Worm (Caenorhabditis elegans) whole organism, young adult: Measurements from ENCODE around the gene cah-1.

Source experiments
- B0336.3 ChIP-seq: fragments of 200-800 bp; sonication (Bioruptor generic); IDR thresholded peaks from 2 replicates; pipeline ENCODE4 v1.3.6; 2022; ENCODE audit warnings: missing genetic modification characterization, missing compliant biosample characterization
- D2030.7 ChIP-seq: fragments of 200-800 bp; sonication (Bioruptor generic); IDR thresholded peaks from 2 replicates; pipeline ENCODE4 v1.3.6; 2022; ENCODE audit warnings: missing genetic modification reagents, missing genetic modification characterization, missing compliant biosample characterization
- F37B4.10 ChIP-seq: fragments of 200-800 bp; sonication (Bioruptor generic); IDR thresholded peaks from 2 replicates; pipeline ENCODE4 v1.3.6; 2022; ENCODE audit warnings: missing genetic modification characterization, missing compliant biosample characterization
- F55B11.4 ChIP-seq: sonication (generic microtip); optimal IDR thresholded peaks from 2 replicates; lab custom pipeline; 2016; ENCODE audit warnings: missing compliant biosample characterization, missing genetic modification characterization, borderline replicate concordance; ENCODE audit not compliant: insufficient read depth
- F57C9.4 ChIP-seq: sonication (generic microtip); optimal IDR thresholded peaks from 2 replicates; lab custom pipeline; 2017; ENCODE audit warnings: mild to moderate bottlenecking, missing genetic modification characterization, missing compliant biosample characterization
- K11D2.4 ChIP-seq: fragments of 200-800 bp; sonication (Bioruptor generic); IDR thresholded peaks from 2 replicates; pipeline ENCODE4 v1.3.6; 2022; ENCODE audit warnings: missing genetic modification reagents, missing genetic modification characterization, missing compliant biosample characterization
- K12H6.12 ChIP-seq: fragments of 200-800 bp; sonication (Bioruptor generic); optimal IDR thresholded peaks from 2 replicates; lab custom pipeline; 2018; ENCODE audit warnings: mild to moderate bottlenecking, missing genetic modification characterization, missing compliant biosample characterization
- T07F8.4 ChIP-seq: sonication (generic microtip); optimal IDR thresholded peaks from 2 replicates; lab custom pipeline; 2016; ENCODE audit warnings: mild to moderate bottlenecking, missing genetic modification characterization, moderate library complexity, missing compliant biosample characterization
- Y53F4B.3 ChIP-seq: fragments of 200-800 bp; sonication (Bioruptor generic); IDR thresholded peaks from 2 replicates; pipeline ENCODE4 v1.3.6; 2022; ENCODE audit warnings: missing genetic modification reagents, missing genetic modification characterization, missing compliant biosample characterization
- Y56A3A.18 ChIP-seq: fragments of 200-800 bp; sonication (Bioruptor generic); IDR thresholded peaks from 2 replicates; pipeline ENCODE4 v1.3.6; 2022; ENCODE audit warnings: missing genetic modification reagents, missing genetic modification characterization, missing compliant biosample characterization
- ZK185.1 ChIP-seq: sonication (generic microtip); optimal IDR thresholded peaks from 2 replicates; lab custom pipeline; 2016; ENCODE audit warnings: mild to moderate bottlenecking, missing genetic modification characterization, missing compliant biosample characterization; ENCODE audit not compliant: poor library complexity, severe bottlenecking
- ama-1 ChIP-seq, 3 experiments: fragments of 150-350 bp in 1 of 3; sonication (generic microtip) in 2 of 3; optimal IDR thresholded peaks; 2 replicates each; lab custom pipeline; 2014 to 2018; ENCODE audit warnings: missing biosample characterization in 2 of 3, missing genetic modification characterization in 2 of 3, missing genetic modification reagents in 2 of 3
- bed-1 ChIP-seq: fragments of 200-800 bp; sonication (Bioruptor generic); IDR thresholded peaks from 2 replicates; pipeline ENCODE4 v1.3.6; 2022; ENCODE audit warnings: missing genetic modification reagents, missing genetic modification characterization, missing compliant biosample characterization
- cebp-1 ChIP-seq, 2 experiments: fragments of 200-800 bp in 1 of 2; sonication (Bioruptor generic) in 1 of 2; sonication (generic microtip) in 1 of 2; IDR thresholded peaks in 1 of 2; optimal IDR thresholded peaks in 1 of 2; 2 replicates each; pipeline versions ENCODE4 v1.3.6 to Lab custom; 2017 to 2022; ENCODE audit warnings: missing compliant biosample characterization in 2 of 2, missing genetic modification characterization in 2 of 2, mild to moderate bottlenecking in 1 of 2, missing genetic modification reagents in 1 of 2, moderate library complexity in 1 of 2
- cebp-2 ChIP-seq: fragments of 200-800 bp; sonication (Bioruptor generic); IDR thresholded peaks from 2 replicates; pipeline ENCODE4 v1.3.6; 2022; ENCODE audit warnings: missing genetic modification characterization, missing compliant biosample characterization
- ceh-40 ChIP-seq: fragments of 200-800 bp; sonication (Bioruptor generic); IDR thresholded peaks from 2 replicates; pipeline ENCODE4 v1.3.6; 2022; ENCODE audit warnings: missing genetic modification characterization, missing compliant biosample characterization
- efl-1 ChIP-seq: fragments of 150-350 bp; optimal IDR thresholded peaks from 2 replicates; lab custom pipeline; 2014; ENCODE audit warnings: missing biosample characterization, missing genetic modification reagents, missing genetic modification characterization
- egrh-3 ChIP-seq: fragments of 200-800 bp; sonication (Bioruptor generic); IDR thresholded peaks from 2 replicates; pipeline ENCODE4 v1.3.6; 2022; ENCODE audit warnings: missing genetic modification reagents, missing genetic modification characterization, missing compliant biosample characterization
- ets-4 ChIP-seq: fragments of 200-800 bp; sonication (Bioruptor generic); optimal IDR thresholded peaks from 2 replicates; lab custom pipeline; 2018; ENCODE audit warnings: mild to moderate bottlenecking, missing genetic modification characterization, missing compliant biosample characterization
- him-1 ChIP-seq: sonication (generic microtip); optimal IDR thresholded peaks from 2 replicates; lab custom pipeline; 2016; ENCODE audit warnings: missing genotype, missing genetic modification reagents, missing genetic modification characterization, missing compliant biosample characterization
- hmg-1.2 ChIP-seq: fragments of 200-800 bp; sonication (Bioruptor generic); IDR thresholded peaks from 2 replicates; pipeline ENCODE4 v1.3.6; 2022; ENCODE audit warnings: missing genetic modification reagents, missing genetic modification characterization, missing compliant biosample characterization
- hmg-20 ChIP-seq: fragments of 200-800 bp; sonication (Bioruptor generic); IDR thresholded peaks from 2 replicates; pipeline ENCODE4 v1.3.6; 2022; ENCODE audit warnings: missing genetic modification reagents, missing genetic modification characterization, missing compliant biosample characterization
- hsf-1 ChIP-seq: fragments of 200-800 bp; sonication (Bioruptor generic); IDR thresholded peaks from 2 replicates; pipeline ENCODE4 v1.3.6; 2022; ENCODE audit warnings: missing genetic modification reagents, missing genetic modification characterization, missing compliant biosample characterization
- let-607 ChIP-seq, 2 experiments: fragments of 200-800 bp in 1 of 2; sonication (Bioruptor generic) in 1 of 2; sonication (generic microtip) in 1 of 2; optimal IDR thresholded peaks; 2 replicates each; lab custom pipeline; 2016 to 2018; ENCODE audit warnings: mild to moderate bottlenecking in 2 of 2, missing compliant biosample characterization in 2 of 2, missing genetic modification characterization in 2 of 2, moderate library complexity in 2 of 2, missing genotype in 1 of 2
- lin-26 ChIP-seq: fragments of 200-800 bp; sonication (Bioruptor generic); IDR thresholded peaks from 2 replicates; pipeline ENCODE4 v1.3.6; 2022; ENCODE audit warnings: missing genetic modification reagents, missing genetic modification characterization, missing compliant biosample characterization
- lin-40 ChIP-seq: sonication (generic microtip); optimal IDR thresholded peaks from 2 replicates; lab custom pipeline; 2016; ENCODE audit warnings: missing genetic modification characterization, mild to moderate bottlenecking, missing compliant biosample characterization, missing genotype, missing genetic modification reagents
- lin-54 ChIP-seq: fragments of 200-800 bp; sonication (Bioruptor generic); optimal IDR thresholded peaks from 2 replicates; lab custom pipeline; 2018; ENCODE audit warnings: mild to moderate bottlenecking, missing genetic modification characterization, missing compliant biosample characterization
- madf-6 ChIP-seq: fragments of 200-800 bp; sonication (Bioruptor generic); IDR thresholded peaks from 2 replicates; pipeline ENCODE4 v1.3.6; 2022; ENCODE audit warnings: missing genetic modification reagents, missing genetic modification characterization, missing compliant biosample characterization
- mxl-1 ChIP-seq: sonication (generic microtip); optimal IDR thresholded peaks from 2 replicates; lab custom pipeline; 2016; ENCODE audit warnings: missing genetic modification characterization, missing compliant biosample characterization
- nfya-2 ChIP-seq: fragments of 200-800 bp; sonication (Bioruptor generic); IDR thresholded peaks from 2 replicates; pipeline ENCODE4 v1.3.6; 2022; ENCODE audit warnings: missing genetic modification reagents, missing genetic modification characterization, missing compliant biosample characterization
- nfyb-1 ChIP-seq: fragments of 200-800 bp; sonication (Bioruptor generic); IDR thresholded peaks from 2 replicates; pipeline ENCODE4 v1.3.6; 2022; ENCODE audit warnings: missing genetic modification reagents, missing genetic modification characterization, missing compliant biosample characterization
- nhr-120 ChIP-seq: fragments of 200-800 bp; sonication (Bioruptor generic); IDR thresholded peaks from 2 replicates; pipeline ENCODE4 v1.3.6; 2022; ENCODE audit warnings: missing genetic modification characterization, missing compliant biosample characterization
- nhr-27 ChIP-seq: fragments of 200-800 bp; sonication (Bioruptor generic); optimal IDR thresholded peaks from 2 replicates; lab custom pipeline; 2018; ENCODE audit warnings: mild to moderate bottlenecking, missing genetic modification characterization, moderate library complexity, missing compliant biosample characterization
- repo-1 ChIP-seq: sonication (generic microtip); optimal IDR thresholded peaks from 2 replicates; lab custom pipeline; 2017; ENCODE audit warnings: mild to moderate bottlenecking, missing genetic modification characterization, missing compliant biosample characterization
- rpc-1 ChIP-seq, 2 experiments: fragments of 150-350 bp in 1 of 2; sonication (generic microtip) in 1 of 2; optimal IDR thresholded peaks; 2 replicates each; lab custom pipeline; 2014 to 2018; ENCODE audit warnings: missing biosample characterization in 1 of 2, missing genetic modification characterization in 1 of 2, missing genetic modification reagents in 1 of 2, missing genotype in 1 of 2
- sdz-38 ChIP-seq: sonication (generic microtip); optimal IDR thresholded peaks from 2 replicates; lab custom pipeline; 2016; ENCODE audit warnings: missing genotype, missing genetic modification characterization, missing compliant biosample characterization
- sea-2 ChIP-seq: fragments of 200-800 bp; sonication (Bioruptor generic); IDR thresholded peaks from 2 replicates; pipeline ENCODE4 v1.3.6; 2022; ENCODE audit warnings: missing genetic modification characterization, missing compliant biosample characterization
- sptf-2 ChIP-seq: fragments of 200-800 bp; sonication (Bioruptor generic); optimal IDR thresholded peaks from 2 replicates; lab custom pipeline; 2018; ENCODE audit warnings: mild to moderate bottlenecking, missing genetic modification characterization, missing compliant biosample characterization
- tbp1 ChIP-seq: fragments of 200-800 bp; sonication (Bioruptor generic); optimal IDR thresholded peaks from 2 replicates; lab custom pipeline; 2018; ENCODE audit warnings: mild to moderate bottlenecking, missing genetic modification characterization, missing compliant biosample characterization
- tlf-1 ChIP-seq: fragments of 200-800 bp; sonication (Bioruptor generic); optimal IDR thresholded peaks from 2 replicates; lab custom pipeline; 2018; ENCODE audit warnings: mild to moderate bottlenecking, missing genetic modification characterization, missing compliant biosample characterization
- unc-130 ChIP-seq: sonication (generic microtip); optimal IDR thresholded peaks from 2 replicates; lab custom pipeline; 2016; ENCODE audit warnings: missing genetic modification reagents, missing genetic modification characterization, missing compliant biosample characterization
- zim-3 ChIP-seq: sonication (generic microtip); optimal IDR thresholded peaks from 2 replicates; lab custom pipeline; 2017; ENCODE audit warnings: mild to moderate bottlenecking, missing genetic modification characterization, moderate library complexity, missing compliant biosample characterization
- ztf-22 ChIP-seq: fragments of 200-800 bp; sonication (Bioruptor generic); optimal IDR thresholded peaks from 2 replicates; lab custom pipeline; 2018; ENCODE audit warnings: mild to moderate bottlenecking, missing genetic modification characterization, moderate library complexity, missing compliant biosample characterization
- ztf-25 ChIP-seq: fragments of 200-800 bp; sonication (Bioruptor generic); IDR thresholded peaks from 2 replicates; pipeline ENCODE4 v1.3.6; 2022; ENCODE audit warnings: missing genetic modification reagents, missing genetic modification characterization, missing compliant biosample characterization

The cah-1 gene

DNA sequence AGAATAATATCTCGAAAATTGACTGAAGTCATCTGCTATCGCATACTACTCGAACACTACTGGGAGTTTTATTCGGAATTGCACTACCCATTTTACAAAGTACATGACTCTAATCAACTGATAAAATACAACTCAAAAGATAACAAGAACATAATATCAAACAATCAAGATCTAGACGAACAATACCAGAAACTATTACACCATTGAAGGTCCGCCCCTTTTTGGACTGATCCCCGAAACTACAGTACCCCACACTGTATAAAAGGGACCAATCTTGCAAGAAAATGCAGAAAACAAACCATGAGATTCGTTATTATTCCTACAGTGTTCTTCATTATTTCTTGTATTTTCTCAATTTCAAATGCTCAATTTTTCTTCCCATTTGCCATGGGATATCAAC lies 9.1 kb upstream of the cah-1 start, which contains the start of gene F54D8.10:
Gene F54D8.10 (plus strand): TSS at position 301 of the 400 bp plus-strand sequence.
- TF ChIP-seq lin-26: no peak
- no peak for TF ChIP-seq him-1
- TF ChIP-seq lin-54: no peak
- TF ChIP-seq sptf-2: no peak
- TF ChIP-seq nhr-27 (tag; lab: Kevin White, UChicago): no peak
- no peak for TF ChIP-seq nhr-120 (GFP tag; lab: Robert Waterston, UW)
- TF ChIP-seq Y53F4B.3 (GFP tag; lab: Robert Waterston, UW): no peak
- TF ChIP-seq zim-3 (tag; lab: Kevin White, UChicago): no peak
- no peak for TF ChIP-seq sea-2
- TF ChIP-seq ets-4: no peak
- no peak for TF ChIP-seq egrh-3 (GFP tag; lab: Robert Waterston, UW)
- TF ChIP-seq ztf-25 (GFP tag; lab: Robert Waterston, UW): no peak
- TF ChIP-seq bed-1 (GFP tag; lab: Robert Waterston, UW): no peak
- no peak for TF ChIP-seq unc-130 (GFP tag; lab: Kevin White, UChicago)
- no peak for TF ChIP-seq madf-6 (GFP tag; lab: Robert Waterston, UW)
- TF ChIP-seq, all 124 proteins: peak for 0

DNA sequence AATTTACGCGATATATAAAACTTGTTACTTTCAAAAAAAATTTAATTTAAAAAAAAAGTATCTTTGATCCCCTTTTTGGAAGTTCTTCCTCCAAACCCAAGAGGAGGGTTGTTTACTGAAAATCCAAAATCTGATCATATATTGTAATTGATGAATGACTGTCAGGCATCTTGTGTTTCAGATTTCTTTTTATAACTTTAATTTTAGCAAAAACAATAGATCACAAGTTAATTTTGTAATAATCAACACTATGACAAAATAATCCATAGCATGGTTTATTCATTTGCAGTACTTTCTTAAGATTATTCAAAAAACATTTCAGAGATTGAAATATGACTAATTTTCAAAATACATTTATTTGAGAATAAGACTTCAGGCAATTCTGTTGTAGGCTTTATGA lies 6.9 kb upstream of the cah-1 start:
- no peak for TF ChIP-seq F57C9.4 (tag; lab: Kevin White, UChicago)
- TF ChIP-seq rpc-1 (optimal IDR thresholded peaks at IDR 0.05; lab: Kevin White, UChicago): no peak
- no peak for TF ChIP-seq rpc-1 (tag; optimal IDR thresholded peaks at IDR 0.05; lab: Kevin White, UChicago)
- no peak for TF ChIP-seq T07F8.4 (tag; lab: Kevin White, UChicago)
- TF ChIP-seq nfya-2 (GFP tag; lab: Robert Waterston, UW): no peak
- TF ChIP-seq sdz-38 (tag; lab: Kevin White, UChicago): no peak
- no peak for TF ChIP-seq repo-1
- TF ChIP-seq mxl-1: no peak
- no peak for TF ChIP-seq D2030.7 (GFP tag; lab: Robert Waterston, UW)
- no peak for TF ChIP-seq ztf-22 (GFP tag; lab: Kevin White, UChicago)
- TF ChIP-seq ZK185.1 (tag; lab: Kevin White, UChicago): no peak
- no peak for TF ChIP-seq F37B4.10 (GFP tag; lab: Robert Waterston, UW)
- TF ChIP-seq Y56A3A.18 (GFP tag; lab: Robert Waterston, UW): no peak
- no peak for TF ChIP-seq let-607 (tag; optimal IDR thresholded peaks at IDR 0.05; lab: Kevin White, UChicago)
- TF ChIP-seq F55B11.4 (tag; lab: Kevin White, UChicago): no peak
- TF ChIP-seq ama-1 (optimal IDR thresholded peaks at IDR 0.05; lab: Kevin White, UChicago): no peak
- no peak for TF ChIP-seq ama-1 (GFP tag; optimal IDR thresholded peaks at IDR 0.05; lab: Kevin White, UChicago)
- TF ChIP-seq lin-40 (tag; lab: Kevin White, UChicago): no peak
- TF ChIP-seq tlf-1 (GFP tag; lab: Kevin White, UChicago): no peak

DNA sequence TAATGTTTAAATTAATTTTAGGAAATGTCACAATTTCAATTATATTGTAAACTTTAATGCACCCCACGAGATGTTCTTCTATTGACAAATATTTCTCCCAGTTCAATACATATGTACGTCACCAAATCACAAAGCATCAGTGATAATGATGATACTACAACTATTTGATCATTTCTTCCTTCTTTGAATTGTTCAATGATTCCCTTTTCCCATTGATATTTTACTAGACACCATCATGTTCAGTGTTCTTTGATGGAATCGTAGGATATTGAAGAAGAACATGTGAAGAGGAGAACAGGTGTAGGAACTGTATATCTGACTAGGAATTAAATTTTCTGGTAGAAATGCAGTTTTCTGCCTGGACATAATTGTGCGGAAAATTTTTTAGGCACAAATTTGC lies 4.1 kb upstream of the cah-1 start:
- no peak for TF ChIP-seq efl-1 (GFP tag; lab: Kevin White, UChicago)

DNA sequence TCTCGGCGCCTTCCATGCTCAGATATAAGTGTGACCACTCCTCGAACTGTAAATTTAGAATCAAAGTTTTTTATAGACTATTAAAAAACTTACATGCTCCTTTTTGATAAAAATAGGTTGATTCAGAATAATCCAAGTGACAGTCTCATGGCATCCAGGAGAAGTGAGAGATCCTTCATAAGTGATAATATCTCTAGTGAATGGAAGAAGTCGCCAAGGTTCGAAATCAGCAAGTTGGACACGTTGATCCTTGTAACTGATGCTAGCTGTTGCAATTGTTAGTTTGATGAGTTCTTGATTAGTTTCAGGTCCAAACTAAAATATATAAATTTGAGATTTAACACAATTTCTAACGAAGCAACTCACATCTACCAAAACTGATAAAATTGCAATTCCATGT lies 2.1 kb downstream of the cah-1 start:
- TF ChIP-seq hmg-20 (GFP tag; lab: Robert Waterston, UW) (no peak), ceh-40 (GFP tag; lab: Robert Waterston, UW) (no peak), K12H6.12 (tag; lab: Kevin White, UChicago) (no peak), cebp-2 (GFP tag; lab: Robert Waterston, UW) (no peak), sdz-38 (tag; lab: Kevin White, UChicago) (no peak), efl-1 (GFP tag; lab: Kevin White, UChicago) (no peak), nfya-2 (GFP tag; lab: Robert Waterston, UW) (no peak), tbp1 (no peak), Y53F4B.3 (GFP tag; lab: Robert Waterston, UW) (no peak), let-607 (tag; optimal IDR thresholded peaks at IDR 0.05; lab: Kevin White, UChicago) (no peak), cebp-1 (GFP tag; IDR thresholded peaks at IDR 0.05; lab: Robert Waterston, UW) (no peak), cebp-1 (tag; optimal IDR thresholded peaks at IDR 0.05; lab: Kevin White, UChicago) (no peak), K11D2.4 (GFP tag; lab: Robert Waterston, UW) (no peak), nfyb-1 (GFP tag; lab: Robert Waterston, UW) (no peak), hmg-1.2 (no peak), him-1 (peak; percentile 7), hsf-1 (GFP tag; lab: Robert Waterston, UW) (0 out of 2 replicates have a peak, but pooled peaks have one; percentile 16), B0336.3 (GFP tag; lab: Robert Waterston, UW) (0 out of 2 replicates have a peak, but pooled peaks have one; percentile 23)
